Fruit fly (Drosophila melanogaster): ENCODE measurements around the gene Mrp4.

DNA sequence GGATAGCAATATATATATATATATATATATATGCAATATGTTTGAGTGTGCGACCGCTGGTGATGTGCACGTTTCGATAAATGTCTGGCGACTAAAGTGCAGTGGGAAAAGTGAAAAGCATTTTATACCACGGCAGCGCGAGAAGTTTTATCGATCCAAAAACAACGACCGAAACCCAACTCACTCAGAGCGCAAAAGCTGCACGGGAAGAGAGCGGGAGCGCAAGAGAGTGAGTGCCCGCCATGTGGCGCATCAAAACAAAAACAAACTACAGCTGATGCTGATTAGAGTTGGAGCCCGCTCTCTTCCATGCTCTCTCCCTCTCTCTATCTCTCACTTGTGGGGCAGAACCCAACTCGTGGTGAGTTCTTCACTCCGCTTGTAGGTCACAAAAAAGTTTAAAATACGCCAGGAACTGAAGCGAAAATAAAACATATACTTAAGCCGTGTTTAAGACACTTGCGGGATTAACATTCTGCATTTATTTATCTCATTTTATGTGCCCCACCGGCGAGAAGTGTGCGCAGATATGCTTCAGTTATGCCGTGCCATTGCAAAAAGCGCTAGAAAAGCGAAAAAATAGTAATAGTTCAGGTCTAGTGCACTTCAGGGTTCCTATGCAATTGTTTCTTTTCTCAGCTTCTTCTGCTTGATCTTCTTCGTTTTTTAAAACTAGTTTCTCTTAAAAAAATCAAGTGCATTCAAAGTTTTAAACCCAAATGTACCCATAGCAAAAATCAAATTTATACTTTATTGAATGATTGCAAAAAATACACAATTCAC lies 35.8 kb downstream of the Mrp4 start:
- TF ChIP-seq Dll (optimal IDR thresholded peaks at IDR 0.05), result peak; percentile 96
- no peak for TF ChIP-seq pan (optimal IDR thresholded peaks at IDR 0.05)
- no peak for TF ChIP-seq CG8478 (optimal IDR thresholded peaks at IDR 0.05)
